Fruit fly (Drosophila melanogaster) whole organism, embryonic: ENCODE results near the gene CG4593.

Source experiments
- Atf6 ChIP-seq: fragments of 200-800 bp; sonication (Bioruptor generic); IDR thresholded peaks from 2 replicates; pipeline ENCODE4 v1.3.6; 2022; ENCODE audit warnings: missing biosample characterization, missing genetic modification characterization
- CG10543 ChIP-seq: fragments of 200-800 bp; sonication (Bioruptor generic); optimal IDR thresholded peaks from 3 replicates; lab custom pipeline; 2017; ENCODE audit warnings: missing biosample characterization, mild to moderate bottlenecking, missing genetic modification characterization, moderate library complexity
- CG4730 ChIP-seq: fragments of 200-800 bp; sonication (Bioruptor generic); IDR thresholded peaks from 2 replicates; pipeline ENCODE4 v1.3.6; 2022; ENCODE audit warnings: missing biosample characterization, missing genetic modification characterization
- GATAe ChIP-seq: fragments of 200-800 bp; sonication (Bioruptor generic); conservative IDR thresholded peaks from 2 replicates; pipeline ENCODE4 v1.3.6; 2022; ENCODE audit warnings: missing biosample characterization, missing genetic modification characterization
- Gug ChIP-seq: fragments of 200-800 bp; sonication (Bioruptor generic); IDR thresholded peaks from 4 replicates; pipeline ENCODE4 v1.3.6; 2022; ENCODE audit warnings: missing biosample characterization, missing genetic modification characterization
- fru ChIP-seq: fragments of >200 bp; optimal IDR thresholded peaks from 2 replicates; lab custom pipeline; 2017
- gem ChIP-seq: fragments of 200-800 bp; sonication (Bioruptor generic); optimal IDR thresholded peaks from 2 replicates; lab custom pipeline; 2019; ENCODE audit warnings: missing biosample characterization, mild to moderate bottlenecking, missing genetic modification characterization, moderate library complexity
- run ChIP-seq: fragments of 200-800 bp; sonication (Bioruptor generic); optimal IDR thresholded peaks from 3 replicates; lab custom pipeline; 2018; ENCODE audit warnings: missing biosample characterization, mild to moderate bottlenecking, missing genetic modification characterization
- so ChIP-seq: fragments of 200-800 bp; sonication (Bioruptor generic); IDR thresholded peaks from 3 replicates; pipeline ENCODE4 v1.3.6; 2022; ENCODE audit warnings: missing biosample characterization, missing genetic modification characterization

DNA sequence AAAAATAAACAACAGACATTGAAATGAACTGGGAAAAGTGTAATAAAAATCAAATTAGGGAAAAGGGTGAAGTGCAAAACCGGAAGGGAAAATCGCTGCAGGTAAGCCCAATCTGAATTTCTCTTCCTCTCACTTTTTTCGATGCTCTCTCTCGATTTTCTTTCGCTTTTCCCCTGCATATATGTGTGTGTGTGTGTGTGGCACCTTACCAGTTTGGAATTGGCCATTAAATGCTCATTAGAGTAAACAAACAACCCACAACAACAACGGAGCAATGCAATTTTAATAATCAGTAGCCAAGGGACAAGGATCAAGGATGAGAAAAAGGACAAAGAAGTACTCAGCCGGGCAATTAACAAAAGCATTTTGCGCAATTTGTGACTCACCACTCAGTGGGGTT is 21.2 kb downstream of the CG4593 start:
- TF ChIP-seq Atf6 (GFP tag; lab: Robert Waterston, UW) (no peak), so (no peak), gem (tag; lab: Kevin White, UChicago) (no peak), GATAe (no peak), Gug (GFP tag; lab: Robert Waterston, UW) (no peak), run (no peak), CG4730 (no peak), CG10543 (GFP tag; lab: Kevin White, UChicago) (no peak), fru (no peak)
